Worm (Caenorhabditis elegans) whole organism, L4 larva: Measurements from ENCODE around the gene F42A10.6.

Experiments
- D1046.2 ChIP-seq: fragments of 200-800 bp; sonication (Bioruptor generic); IDR thresholded peaks from 2 replicates; pipeline ENCODE4 v1.3.6; 2022; ENCODE audit warnings: missing genetic modification characterization, missing compliant biosample characterization
- F49E8.2 ChIP-seq: sonication (generic microtip); optimal IDR thresholded peaks from 2 replicates; lab custom pipeline; 2016; ENCODE audit warnings: missing compliant biosample characterization, mild to moderate bottlenecking, missing genetic modification characterization, borderline replicate concordance
- Y105C5A.15 ChIP-seq: fragments of 200-800 bp; sonication (Bioruptor generic); IDR thresholded peaks from 2 replicates; pipeline ENCODE4 v1.3.6; 2022; ENCODE audit warnings: missing genetic modification characterization, missing compliant biosample characterization
- Y48G9A.11 ChIP-seq: fragments of 200-800 bp; sonication (Bioruptor generic); IDR thresholded peaks from 2 replicates; pipeline ENCODE4 v1.3.6; 2022; ENCODE audit warnings: missing genetic modification reagents, missing genetic modification characterization, missing compliant biosample characterization
- aha-1 ChIP-seq: fragments of 150-350 bp; peaks from one replicate; lab custom pipeline; 2014; ENCODE audit warnings: missing biosample characterization, missing genetic modification characterization
- arid-1 ChIP-seq: fragments of 200-800 bp; sonication (Bioruptor generic); conservative IDR thresholded peaks from 2 replicates; pipeline ENCODE4 v1.3.6; 2022; ENCODE audit warnings: missing genetic modification reagents, missing genetic modification characterization, missing compliant biosample characterization
- ceh-28 ChIP-seq: fragments of 150-350 bp; optimal IDR thresholded peaks from 2 replicates; lab custom pipeline; 2014; ENCODE audit warnings: missing biosample characterization, missing genetic modification reagents, missing genetic modification characterization
- ceh-32 ChIP-seq: sonication (generic microtip); optimal IDR thresholded peaks from 2 replicates; lab custom pipeline; 2016; ENCODE audit warnings: mild to moderate bottlenecking, missing genetic modification characterization, missing compliant biosample characterization; ENCODE audit not compliant: poor library complexity
- ceh-44 ChIP-seq: fragments of 200-800 bp; sonication (Bioruptor generic); IDR thresholded peaks from 2 replicates; pipeline ENCODE4 v1.3.6; 2022; ENCODE audit warnings: missing genetic modification reagents, missing genetic modification characterization, missing compliant biosample characterization
- ceh-62 ChIP-seq: sonication (generic microtip); optimal IDR thresholded peaks from 2 replicates; lab custom pipeline; 2017; ENCODE audit warnings: missing biosample characterization, missing genetic modification characterization
- daf-16 ChIP-seq, 3 experiments: sonication (generic microtip); optimal IDR thresholded peaks; 2 replicates each; lab custom pipeline; 2016 to 2017; ENCODE audit warnings: missing genetic modification characterization in 3 of 3, missing genetic modification reagents in 3 of 3, mild to moderate bottlenecking in 2 of 3, missing compliant biosample characterization in 2 of 3, missing biosample characterization in 1 of 3, moderate library complexity in 1 of 3
- dmd-6 ChIP-seq: fragments of 200-800 bp; sonication (Bioruptor generic); IDR thresholded peaks from 2 replicates; pipeline ENCODE4 v1.3.6; 2022; ENCODE audit warnings: missing genetic modification reagents, missing genetic modification characterization, missing compliant biosample characterization
- dmd-9 ChIP-seq: fragments of 200-800 bp; sonication (Bioruptor generic); IDR thresholded peaks from 2 replicates; pipeline ENCODE4 v1.3.6; 2022; ENCODE audit warnings: missing genetic modification reagents, missing genetic modification characterization, missing compliant biosample characterization
- dpl-1 ChIP-seq: fragments of 150-350 bp; optimal IDR thresholded peaks from 2 replicates; lab custom pipeline; 2014; ENCODE audit warnings: missing biosample characterization, missing genetic modification reagents, missing genetic modification characterization
- duxl-1 ChIP-seq: sonication (generic microtip); optimal IDR thresholded peaks from 2 replicates; lab custom pipeline; 2016; ENCODE audit warnings: mild to moderate bottlenecking, missing genetic modification characterization, moderate library complexity, missing compliant biosample characterization; ENCODE audit not compliant: poor library complexity
- dve-1 ChIP-seq: sonication (generic microtip); optimal IDR thresholded peaks from 2 replicates; lab custom pipeline; 2017; ENCODE audit warnings: antibody characterized with exemption, mild to moderate bottlenecking, missing genetic modification characterization, missing compliant biosample characterization; ENCODE audit not compliant: insufficient read depth
- egl-43 ChIP-seq: fragments of 200-800 bp; sonication (Bioruptor generic); IDR thresholded peaks from 2 replicates; pipeline ENCODE4 v1.3.6; 2022; ENCODE audit warnings: missing genetic modification reagents, missing genetic modification characterization, missing compliant biosample characterization
- hlh-11 ChIP-seq: fragments of 200-800 bp; sonication (Bioruptor generic); optimal IDR thresholded peaks from 2 replicates; lab custom pipeline; 2018; ENCODE audit warnings: mild to moderate bottlenecking, missing genetic modification characterization, missing compliant biosample characterization
- hlh-30 ChIP-seq: sonication (generic microtip); optimal IDR thresholded peaks from 2 replicates; lab custom pipeline; 2017; ENCODE audit warnings: antibody characterized with exemption, mild to moderate bottlenecking, missing genetic modification characterization, missing compliant biosample characterization; ENCODE audit not compliant: insufficient read depth
- lin-1 ChIP-seq: fragments of 200-800 bp; sonication (Bioruptor generic); IDR thresholded peaks from 2 replicates; pipeline ENCODE4 v1.3.6; 2022; ENCODE audit warnings: missing genetic modification reagents, missing genetic modification characterization, missing compliant biosample characterization
- lsy-2 ChIP-seq, 2 experiments: fragments of 150-350 bp in 1 of 2; sonication (generic microtip) in 1 of 2; optimal IDR thresholded peaks; 2 replicates each; lab custom pipeline; 2014 to 2017; ENCODE audit warnings: missing biosample characterization in 2 of 2, missing genetic modification characterization in 2 of 2
- mdl-1 ChIP-seq, 2 experiments: fragments of 150-350 bp in 1 of 2; sonication (generic microtip) in 1 of 2; optimal IDR thresholded peaks; 2 replicates each; lab custom pipeline; 2014 to 2017; ENCODE audit warnings: missing biosample characterization in 2 of 2, missing genetic modification characterization in 2 of 2
- mxl-2 ChIP-seq: fragments of 200-800 bp; sonication (Bioruptor generic); conservative IDR thresholded peaks from 2 replicates; pipeline ENCODE4 v1.3.6; 2022; ENCODE audit warnings: missing genetic modification reagents, missing genetic modification characterization, missing compliant biosample characterization
- mxl-3 ChIP-seq: fragments of 200-800 bp; sonication (Bioruptor generic); optimal IDR thresholded peaks from 2 replicates; lab custom pipeline; 2018; ENCODE audit warnings: mild to moderate bottlenecking, missing genetic modification characterization, missing compliant biosample characterization
- nhr-10 ChIP-seq: fragments of 150-350 bp; optimal IDR thresholded peaks from 2 replicates; lab custom pipeline; 2014; ENCODE audit warnings: missing biosample characterization, missing genetic modification characterization
- nhr-102 ChIP-seq: sonication (generic microtip); optimal IDR thresholded peaks from 2 replicates; lab custom pipeline; 2016; ENCODE audit warnings: mild to moderate bottlenecking, missing genetic modification characterization, moderate library complexity, missing compliant biosample characterization
- nhr-28 ChIP-seq: fragments of 150-350 bp; optimal IDR thresholded peaks from 2 replicates; lab custom pipeline; 2014; ENCODE audit warnings: missing biosample characterization, missing genetic modification characterization
- nhr-42 ChIP-seq: fragments of 200-800 bp; sonication (Bioruptor generic); IDR thresholded peaks from 2 replicates; pipeline ENCODE4 v1.3.6; 2022; ENCODE audit warnings: missing genetic modification characterization, missing compliant biosample characterization
- nhr-48 ChIP-seq: sonication (generic microtip); optimal IDR thresholded peaks from 2 replicates; lab custom pipeline; 2016; ENCODE audit warnings: mild to moderate bottlenecking, missing genetic modification characterization, missing compliant biosample characterization
- pha-4 ChIP-seq, 2 experiments: fragments of 150-350 bp in 1 of 2; fragments of 200-800 bp in 1 of 2; sonication (Bioruptor generic) in 1 of 2; IDR thresholded peaks in 1 of 2; optimal IDR thresholded peaks in 1 of 2; 2 replicates each; pipeline versions ENCODE4 v1.3.6 to Lab custom; 2014 to 2022; ENCODE audit warnings: missing genetic modification characterization in 2 of 2, missing genetic modification reagents in 2 of 2, missing biosample characterization in 1 of 2, missing compliant biosample characterization in 1 of 2
- php-3 ChIP-seq: fragments of 200-800 bp; sonication (Bioruptor generic); IDR thresholded peaks from 2 replicates; pipeline ENCODE4 v1.3.6; 2022; ENCODE audit warnings: missing genetic modification reagents, missing genetic modification characterization, missing compliant biosample characterization
- pqm-1 ChIP-seq: sonication (generic microtip); optimal IDR thresholded peaks from 2 replicates; lab custom pipeline; 2017; ENCODE audit warnings: missing biosample characterization, missing genetic modification characterization
- rbr-2 ChIP-seq: sonication (generic microtip); optimal IDR thresholded peaks from 2 replicates; lab custom pipeline; 2016; ENCODE audit warnings: missing genotype, missing genetic modification characterization, missing compliant biosample characterization
- saeg-2 ChIP-seq: fragments of 200-800 bp; sonication (Bioruptor generic); IDR thresholded peaks from 2 replicates; pipeline ENCODE4 v1.3.6; 2022; ENCODE audit warnings: missing genetic modification reagents, missing genetic modification characterization, missing compliant biosample characterization
- set-16 ChIP-seq: fragments of 200-800 bp; sonication (Bioruptor generic); IDR thresholded peaks from 2 replicates; pipeline ENCODE4 v1.3.6; 2022; ENCODE audit warnings: missing genetic modification reagents, missing genetic modification characterization, missing compliant biosample characterization
- snpc-1.2 ChIP-seq: fragments of 200-800 bp; sonication (Bioruptor generic); IDR thresholded peaks from 2 replicates; pipeline ENCODE4 v1.3.6; 2022; ENCODE audit warnings: missing genetic modification reagents, missing genetic modification characterization, missing compliant biosample characterization
- tag-97 ChIP-seq: fragments of 200-800 bp; sonication (Bioruptor generic); IDR thresholded peaks from 2 replicates; pipeline ENCODE4 v1.3.6; 2022; ENCODE audit warnings: missing genetic modification characterization, missing compliant biosample characterization
- unc-62 ChIP-seq, 3 experiments: fragments of 150-350 bp in 1 of 3; sonication (generic microtip); optimal IDR thresholded peaks in 2 of 3; peaks in 1 of 3; 1 replicate in 1 of 3; 2 replicates in 2 of 3; lab custom pipeline; 2014 to 2017; ENCODE audit warnings: missing biosample characterization in 3 of 3, missing genetic modification characterization in 3 of 3, missing genetic modification reagents in 3 of 3, missing genotype in 1 of 3

F42A10.6 gene

DNA sequence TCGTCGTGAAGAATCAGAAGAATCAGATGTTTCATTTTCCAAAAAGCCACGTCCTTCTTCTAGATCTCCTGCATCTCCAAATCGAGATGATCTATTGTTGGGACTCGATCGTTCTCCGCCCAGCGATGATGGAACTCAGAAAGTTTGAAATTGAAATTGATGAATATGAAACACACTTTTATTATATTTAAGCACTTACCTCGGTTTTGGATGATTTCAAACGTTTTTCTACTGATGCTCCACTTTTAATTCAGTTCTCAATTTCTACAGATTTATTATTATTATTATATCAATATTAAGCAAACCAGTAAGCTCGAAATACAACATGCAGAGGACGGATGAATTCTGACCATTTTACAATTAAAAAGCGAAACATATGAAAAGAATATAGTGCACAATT lies 22.1 kb downstream of the F42A10.6 start:
- TF ChIP-seq unc-62 (GFP tag; optimal IDR thresholded peaks at IDR 0.05 in 1 of 2; lab: Kevin White, UChicago) (peak in 1 of 2 experiments; percentile 76), unc-62 (tag; optimal IDR thresholded peaks at IDR 0.05; lab: Kevin White, UChicago) (no peak), dpl-1 (GFP tag; lab: Kevin White, UChicago) (no peak), aha-1 (peak; percentile 67), mdl-1 (tag; optimal IDR thresholded peaks at IDR 0.05; lab: Kevin White, UChicago) (no peak)

DNA sequence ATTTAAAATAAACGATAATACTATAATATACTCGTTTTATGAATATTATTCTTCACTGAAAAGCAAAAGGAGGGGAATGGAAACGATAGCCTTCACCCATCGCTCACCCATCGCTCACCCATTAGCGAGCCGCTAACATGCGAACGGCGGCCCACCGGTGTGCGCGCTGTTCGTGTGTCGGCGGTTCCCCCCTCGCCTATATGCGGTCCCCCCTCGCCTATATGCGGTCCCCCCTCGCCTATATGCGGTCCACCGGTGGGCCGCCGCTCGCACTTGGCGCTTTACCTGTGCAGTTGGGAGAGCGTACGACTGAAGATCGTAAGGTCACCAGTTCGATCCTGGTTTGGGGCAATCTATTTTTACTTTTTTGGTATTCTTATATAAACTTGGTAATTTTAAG lies 23.5 kb downstream of the F42A10.6 start:
- TF ChIP-seq set-16 (GFP tag; lab: Robert Waterston, UW) (peak; percentile 93), egl-43 (GFP tag; lab: Robert Waterston, UW) (0 out of 2 replicates have a peak, but pooled peaks have one; percentile 17)

DNA sequence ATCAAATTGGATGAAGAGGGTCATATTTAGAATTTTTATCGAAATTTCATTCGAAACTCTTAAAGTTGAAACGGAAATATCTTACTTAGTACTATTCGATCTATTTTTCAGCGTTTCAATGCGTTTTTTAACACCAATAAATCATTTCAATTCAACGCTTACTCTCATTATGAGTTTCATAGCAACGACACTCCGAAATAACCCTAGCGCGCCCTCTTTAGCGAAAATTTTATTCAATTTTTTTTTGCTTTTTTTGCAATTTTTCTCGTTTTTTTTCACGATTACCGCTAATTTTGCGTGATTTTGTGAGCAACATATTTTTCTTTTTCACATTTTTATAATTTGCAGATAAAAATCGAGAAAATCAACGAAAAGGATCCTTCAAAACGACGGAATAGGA lies 24.6 kb downstream of the F42A10.6 start:
- peak; percentile 71; the same call in 1 of the 2 replicates for TF ChIP-seq Y48G9A.11 (GFP tag; lab: Robert Waterston, UW)
- TF ChIP-seq, all 104 proteins: peak for 1; not testable (repeated sequence) for 103

DNA sequence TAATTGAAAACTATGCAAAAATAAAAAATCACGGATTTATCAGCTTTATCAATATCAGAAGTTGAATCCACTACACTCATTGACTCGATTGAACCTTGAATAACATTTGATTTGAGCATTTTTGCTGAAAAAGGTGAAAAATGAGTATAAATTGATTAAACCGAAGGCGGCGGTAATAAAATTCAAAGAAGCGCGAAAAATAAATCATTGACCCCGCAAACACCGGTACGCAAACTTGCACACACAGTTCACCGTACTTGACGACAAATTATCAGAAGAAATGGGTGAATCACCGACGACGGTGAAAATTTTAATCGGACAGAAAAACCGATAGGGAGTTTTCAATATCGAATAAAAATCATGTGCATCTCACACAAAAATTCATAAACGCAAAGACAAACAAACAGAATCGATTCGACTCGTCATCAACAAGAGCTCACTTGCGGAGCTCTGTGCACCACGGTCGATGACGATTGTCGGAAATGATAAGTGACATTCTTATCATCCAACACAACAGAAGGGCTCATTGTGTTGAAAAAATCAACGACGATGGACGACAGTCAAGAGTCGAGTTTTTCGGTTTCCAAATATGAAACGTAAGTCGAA lies 27.1 kb downstream of the F42A10.6 start, which contains the start of the genes wht-7 and Y42G9A.1:
Gene wht-7, minus strand, starts transcription at position 131 of the 606 bp plus-strand sequence.
Gene Y42G9A.1, plus strand, starts transcription at position 495 of the 606 bp plus-strand sequence.
- TF ChIP-seq hlh-11 (peak; percentile 71), Y48G9A.11 (GFP tag; lab: Robert Waterston, UW) (peak; percentile 42; the same call in 1 of the 2 replicates), dmd-9 (GFP tag; lab: Robert Waterston, UW) (no peak), rbr-2 (tag; lab: Kevin White, UChicago) (no peak), snpc-1.2 (no peak), duxl-1 (tag; lab: Kevin White, UChicago) (no peak), mdl-1 (tag; optimal IDR thresholded peaks at IDR 0.05; lab: Kevin White, UChicago) (no peak), ceh-28 (tag; lab: Kevin White, UChicago) (no peak), Y105C5A.15 (no peak), arid-1 (0 out of 2 replicates have a peak, but pooled peaks have one; percentile 7), tag-97 (GFP tag; lab: Robert Waterston, UW) (no peak), mxl-2 (GFP tag; lab: Robert Waterston, UW) (no peak), ceh-44 (no peak), saeg-2 (GFP tag; lab: Robert Waterston, UW) (0 out of 2 replicates have a peak, but pooled peaks have one; percentile 23), nhr-48 (tag; lab: Kevin White, UChicago) (peak; percentile 50), unc-62 (GFP tag; optimal IDR thresholded peaks at IDR 0.05 in 1 of 2; lab: Kevin White, UChicago) (no peak), unc-62 (tag; optimal IDR thresholded peaks at IDR 0.05; lab: Kevin White, UChicago) (no peak), nhr-102 (tag; lab: Kevin White, UChicago) (peak; percentile 4), ceh-62 (tag; lab: Kevin White, UChicago) (no peak), mxl-3 (GFP tag; lab: Kevin White, UChicago) (peak; percentile 25), lin-1 (GFP tag; lab: Robert Waterston, UW) (peak; percentile 32; the same call in 1 of the 2 replicates), D1046.2 (GFP tag; lab: Robert Waterston, UW) (no peak), daf-16 (GFP tag; optimal IDR thresholded peaks at IDR 0.05; lab: Kevin White, UChicago) (no peak), daf-16 (tag; optimal IDR thresholded peaks at IDR 0.05; lab: Kevin White, UChicago) (peak; percentile 92), dve-1 (peak; percentile 68), F49E8.2 (tag; lab: Kevin White, UChicago) (no peak), nhr-42 (GFP tag; lab: Robert Waterston, UW) (no peak), php-3 (GFP tag; lab: Robert Waterston, UW) (0 out of 2 replicates have a peak, but pooled peaks have one; percentile 46), nhr-28 (tag; lab: Kevin White, UChicago) (peak; percentile 24), dmd-6 (GFP tag; lab: Robert Waterston, UW) (peak; percentile 80), hlh-30 (tag; lab: Kevin White, UChicago) (peak; percentile 48), pha-4 (GFP tag; IDR thresholded peaks at IDR 0.05; lab: Robert Waterston, UW) (no peak), pha-4 (tag; optimal IDR thresholded peaks at IDR 0.05; lab: Kevin White, UChicago) (no peak), ceh-32 (no peak), pqm-1 (tag; lab: Kevin White, UChicago) (peak; percentile 26), nhr-10 (tag; lab: Kevin White, UChicago) (no peak), lsy-2 (tag; optimal IDR thresholded peaks at IDR 0.05; lab: Kevin White, UChicago) (peak in 1 of 2 experiments; percentile 5)
